Fruit fly (Drosophila melanogaster): ENCODE data around the gene Rbm13.

Rbm13 gene

DNA sequence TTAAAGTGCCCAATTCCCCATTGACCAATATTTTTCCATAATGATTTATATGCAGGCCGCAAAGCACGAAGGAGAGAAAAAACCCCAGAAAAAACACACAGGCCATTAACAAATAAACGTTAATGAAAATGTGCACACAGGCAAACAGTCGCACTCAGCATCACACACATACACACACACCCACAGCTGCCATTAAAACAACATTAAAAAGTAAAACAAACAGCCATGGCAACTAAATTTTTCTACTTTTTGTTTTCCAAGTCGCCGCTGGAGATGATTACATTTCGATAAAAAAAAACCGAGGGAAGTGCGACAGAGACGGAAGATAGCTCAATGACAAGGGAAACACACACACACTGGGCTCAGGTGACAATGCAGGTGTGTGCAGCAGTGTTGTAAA lies 14.1 kb upstream of the Rbm13 start:
- TF ChIP-seq CG8478 (optimal IDR thresholded peaks at IDR 0.05) (no peak), CTCF (optimal IDR thresholded peaks at IDR 0.05) (no peak)

DNA sequence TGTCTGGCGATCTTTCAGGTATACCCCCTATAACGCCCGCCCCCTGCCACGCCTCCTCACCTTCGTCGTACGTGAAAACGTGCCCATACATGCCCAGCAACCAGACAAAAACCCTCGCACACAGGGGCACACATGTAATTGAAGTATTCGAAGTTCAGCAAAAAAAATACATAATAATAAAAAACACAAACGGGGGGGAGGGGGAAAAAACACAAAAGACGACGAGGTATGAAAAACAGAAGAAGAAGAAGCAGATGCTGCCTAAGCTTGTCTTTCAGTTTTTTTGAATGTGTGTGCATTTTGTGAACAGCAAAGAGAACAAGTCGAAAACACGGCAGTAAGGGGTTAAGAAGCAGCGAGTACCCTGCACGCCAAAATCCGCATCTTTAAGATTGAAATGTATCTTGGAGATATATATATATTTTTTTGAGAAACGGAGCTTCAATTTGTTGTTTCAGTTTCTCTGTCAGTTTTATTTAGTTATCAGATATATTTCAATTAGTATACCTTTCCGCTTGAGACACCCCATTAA lies 12.6 kb upstream of the Rbm13 start:
- TF ChIP-seq CTCF (optimal IDR thresholded peaks at IDR 0.05) (no peak), CG8478 (optimal IDR thresholded peaks at IDR 0.05) (no peak)

DNA sequence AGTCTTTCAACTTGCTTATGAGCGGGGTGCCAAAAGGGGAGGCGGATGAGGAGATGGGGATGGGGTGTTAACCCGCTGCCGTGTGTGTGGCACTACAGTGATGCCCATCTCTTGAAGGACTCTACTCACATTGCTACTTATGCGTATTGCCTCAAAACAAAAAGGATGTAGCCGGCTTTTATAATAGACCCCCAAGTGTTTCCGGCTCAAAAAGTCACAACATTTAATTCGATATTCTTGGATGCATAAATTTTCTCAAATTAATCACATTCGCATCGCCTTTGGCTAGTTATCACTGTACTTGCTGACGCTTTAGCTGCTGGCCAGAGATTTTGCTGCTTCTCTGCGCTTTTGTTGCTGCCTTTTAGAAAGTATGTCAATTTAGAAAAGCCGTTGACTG lies 10.5 kb upstream of the Rbm13 start:
- no peak for TF ChIP-seq CTCF (optimal IDR thresholded peaks at IDR 0.05)
- no peak for TF ChIP-seq CG8478 (optimal IDR thresholded peaks at IDR 0.05)

DNA sequence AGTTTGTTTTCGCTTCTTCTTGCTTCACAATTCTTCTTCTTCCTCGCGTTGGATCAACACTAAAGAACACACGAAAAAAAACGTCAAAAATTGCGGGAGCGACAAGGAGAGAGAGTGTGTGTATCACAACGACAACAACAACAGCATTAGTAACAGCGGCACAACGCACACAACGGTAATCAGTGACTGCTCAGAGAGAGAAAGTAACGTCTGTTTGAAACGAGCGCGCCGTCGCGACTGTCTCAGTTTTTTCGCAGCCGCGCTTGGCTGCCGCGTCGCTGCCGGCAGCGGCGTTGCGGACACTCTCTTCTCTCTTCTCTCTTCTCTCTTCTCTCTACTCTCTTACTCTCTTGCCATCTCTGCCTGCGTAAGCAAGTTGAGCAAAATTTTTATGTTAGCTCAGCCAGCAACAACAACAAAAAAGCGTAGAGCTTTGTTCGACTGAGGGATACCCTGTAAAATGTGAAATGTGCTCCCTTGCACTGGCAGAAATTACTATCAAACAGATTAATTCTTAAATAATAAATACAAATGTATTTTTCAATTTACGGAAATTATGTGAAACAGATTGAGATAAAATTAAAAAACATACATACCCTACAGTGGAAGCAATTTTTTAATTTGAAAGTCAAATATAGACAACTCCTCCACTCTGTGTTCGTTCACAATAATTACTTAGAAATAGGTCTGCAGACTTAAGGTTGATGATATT lies 9.8 kb upstream of the Rbm13 start:
- no peak for TF ChIP-seq CG8478 (optimal IDR thresholded peaks at IDR 0.05)
- no peak for TF ChIP-seq CTCF (optimal IDR thresholded peaks at IDR 0.05)

DNA sequence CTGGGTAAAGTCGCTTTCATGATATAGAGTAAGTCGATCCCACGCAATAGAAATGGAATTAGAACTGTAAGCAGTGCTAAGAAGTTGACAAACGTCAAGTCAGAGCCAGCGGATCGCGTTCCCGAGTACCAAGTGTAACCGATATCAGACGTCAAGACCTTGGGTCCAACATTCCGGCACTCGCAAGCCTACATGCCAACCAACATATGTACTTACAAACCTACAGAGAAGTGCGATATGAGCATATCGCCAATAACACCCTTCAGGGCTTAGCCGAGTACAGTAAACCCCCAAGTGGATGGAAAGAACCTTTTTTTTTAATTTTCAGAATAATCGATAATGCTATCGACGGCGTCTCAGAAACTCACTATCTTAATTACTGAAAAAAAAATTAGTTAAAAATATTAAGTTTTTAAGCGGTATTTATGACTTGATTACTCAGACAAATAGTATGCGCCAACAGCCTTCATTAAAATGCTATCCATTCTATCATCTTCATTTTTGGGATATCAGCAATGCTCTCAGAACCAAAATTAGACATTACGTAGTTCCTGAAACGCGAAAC lies 9.0 kb upstream of the Rbm13 start:
- TF ChIP-seq CTCF (optimal IDR thresholded peaks at IDR 0.05), result no peak
- TF ChIP-seq CG8478 (optimal IDR thresholded peaks at IDR 0.05), result no peak

DNA sequence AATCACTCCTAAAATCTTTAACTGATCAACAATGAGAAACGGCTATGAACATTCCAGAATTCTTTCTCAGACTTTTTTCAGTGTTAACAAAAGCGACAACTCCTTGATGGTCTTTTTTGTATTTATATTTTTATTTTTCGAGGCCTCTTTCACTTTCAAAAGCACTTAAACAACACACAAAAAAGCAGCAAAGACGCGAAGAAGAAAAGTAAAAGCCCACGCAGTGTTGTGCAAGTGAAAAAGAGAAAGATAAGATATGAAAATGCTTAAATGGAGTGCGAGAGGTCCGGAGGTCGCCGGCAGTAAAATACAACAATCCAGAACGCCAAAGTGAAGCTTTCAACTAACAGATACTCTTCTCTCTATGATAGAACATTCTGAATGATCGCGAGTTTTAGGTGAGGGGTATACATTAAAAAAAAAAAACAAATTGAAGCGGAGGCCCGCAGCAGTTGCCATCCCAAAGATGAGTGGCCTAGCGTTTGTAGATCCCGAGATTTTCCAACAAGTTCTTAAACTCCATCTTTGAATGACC lies 8.1 kb upstream of the Rbm13 start:
- TF ChIP-seq CTCF (optimal IDR thresholded peaks at IDR 0.05) (no peak), CG8478 (optimal IDR thresholded peaks at IDR 0.05) (no peak)

DNA sequence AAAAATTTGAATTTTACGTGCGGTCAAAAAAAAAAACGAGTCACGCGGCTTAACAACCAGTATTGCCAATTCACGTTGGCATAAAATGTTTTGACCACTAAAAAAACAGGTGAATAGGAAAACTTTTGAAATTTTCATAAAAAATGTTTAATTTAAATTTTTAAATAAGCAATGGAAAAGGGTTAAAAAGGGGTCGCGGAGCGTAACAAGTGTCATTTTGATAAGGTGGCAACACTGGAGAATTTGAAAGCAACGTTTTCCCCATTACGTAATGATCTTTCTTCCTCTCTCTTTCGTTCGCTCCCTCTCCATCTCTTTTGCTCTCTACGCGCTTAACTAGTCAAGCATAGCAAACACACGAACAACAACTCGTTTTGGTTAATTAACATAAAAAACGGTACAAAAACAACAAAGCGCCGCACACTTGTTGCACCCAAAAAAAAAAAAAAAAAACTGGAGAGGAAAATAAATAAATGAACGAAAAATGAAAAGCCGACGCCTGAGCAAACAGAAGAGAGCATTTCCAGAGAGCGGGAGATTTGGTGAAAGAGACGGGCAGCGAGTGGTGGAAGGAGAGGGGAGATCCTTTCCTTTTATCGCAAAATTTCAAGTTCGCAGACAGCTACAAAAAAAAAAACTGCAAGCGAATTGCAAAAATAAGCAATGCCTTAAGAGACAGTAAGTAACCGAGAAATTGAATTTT lies 7.0 kb upstream of the Rbm13 start:
- TF ChIP-seq CTCF (optimal IDR thresholded peaks at IDR 0.05) (no peak), CG8478 (optimal IDR thresholded peaks at IDR 0.05) (no peak)

DNA sequence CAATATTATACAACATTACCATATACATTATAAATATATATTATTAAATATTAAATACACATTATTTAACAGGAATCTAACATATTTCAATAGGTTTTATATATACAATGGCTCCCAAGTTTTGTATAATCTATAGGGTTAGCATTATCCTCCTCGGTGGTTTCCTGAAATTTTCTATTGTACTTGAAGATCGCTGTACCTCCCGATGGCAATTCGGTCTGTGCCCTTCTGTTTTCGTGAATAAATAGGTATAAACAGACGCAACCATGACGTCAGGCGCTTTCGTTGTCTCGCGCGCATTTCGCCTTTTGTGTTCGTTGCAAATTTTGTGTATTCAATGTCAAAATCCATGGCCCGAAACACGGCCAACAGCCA lies 6.5 kb upstream of the Rbm13 start:
- TF ChIP-seq CTCF (optimal IDR thresholded peaks at IDR 0.05) (no peak), CG8478 (optimal IDR thresholded peaks at IDR 0.05) (no peak)

DNA sequence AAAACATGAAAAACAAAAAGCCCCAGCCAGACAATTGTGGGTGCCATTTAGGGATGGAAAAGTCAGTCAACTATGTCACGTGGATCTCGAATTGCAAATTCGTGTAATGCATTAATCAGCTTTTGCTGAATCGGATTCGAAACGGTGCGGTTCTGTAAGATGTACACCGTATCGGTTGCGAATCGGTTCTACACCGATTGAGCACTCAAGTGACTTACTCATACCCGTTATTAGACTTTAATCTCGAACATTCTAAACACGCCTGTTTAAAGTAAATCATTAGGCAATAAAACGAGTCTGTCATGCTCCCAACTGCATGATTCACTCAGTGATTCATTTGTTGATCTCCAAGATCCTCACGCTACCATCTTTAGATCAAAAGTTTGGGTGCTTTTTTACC lies 6.1 kb upstream of the Rbm13 start:
- TF ChIP-seq CTCF (optimal IDR thresholded peaks at IDR 0.05), result no peak
- no peak for TF ChIP-seq CG8478 (optimal IDR thresholded peaks at IDR 0.05)

DNA sequence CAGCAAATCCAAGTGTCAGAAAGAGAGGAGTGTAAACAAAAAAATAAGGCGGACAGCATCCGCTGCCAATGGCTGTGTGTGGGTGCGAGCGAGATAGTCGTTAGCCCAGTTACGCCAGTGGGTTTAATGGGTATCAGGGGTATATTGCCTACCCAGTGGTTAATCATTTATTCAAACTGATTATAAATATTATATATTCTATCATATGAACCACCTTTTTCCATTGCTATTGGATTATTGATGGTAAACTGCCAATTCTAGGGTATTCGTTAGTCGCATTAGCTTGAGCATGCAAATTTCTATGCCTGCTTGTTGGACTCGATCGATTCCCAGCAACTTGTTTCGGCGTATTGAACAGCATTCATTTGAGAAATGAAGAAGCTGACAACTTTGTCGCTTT lies 5.4 kb upstream of the Rbm13 start:
- TF ChIP-seq CG8478 (optimal IDR thresholded peaks at IDR 0.05), result no peak
- no peak for TF ChIP-seq CTCF (optimal IDR thresholded peaks at IDR 0.05)

DNA sequence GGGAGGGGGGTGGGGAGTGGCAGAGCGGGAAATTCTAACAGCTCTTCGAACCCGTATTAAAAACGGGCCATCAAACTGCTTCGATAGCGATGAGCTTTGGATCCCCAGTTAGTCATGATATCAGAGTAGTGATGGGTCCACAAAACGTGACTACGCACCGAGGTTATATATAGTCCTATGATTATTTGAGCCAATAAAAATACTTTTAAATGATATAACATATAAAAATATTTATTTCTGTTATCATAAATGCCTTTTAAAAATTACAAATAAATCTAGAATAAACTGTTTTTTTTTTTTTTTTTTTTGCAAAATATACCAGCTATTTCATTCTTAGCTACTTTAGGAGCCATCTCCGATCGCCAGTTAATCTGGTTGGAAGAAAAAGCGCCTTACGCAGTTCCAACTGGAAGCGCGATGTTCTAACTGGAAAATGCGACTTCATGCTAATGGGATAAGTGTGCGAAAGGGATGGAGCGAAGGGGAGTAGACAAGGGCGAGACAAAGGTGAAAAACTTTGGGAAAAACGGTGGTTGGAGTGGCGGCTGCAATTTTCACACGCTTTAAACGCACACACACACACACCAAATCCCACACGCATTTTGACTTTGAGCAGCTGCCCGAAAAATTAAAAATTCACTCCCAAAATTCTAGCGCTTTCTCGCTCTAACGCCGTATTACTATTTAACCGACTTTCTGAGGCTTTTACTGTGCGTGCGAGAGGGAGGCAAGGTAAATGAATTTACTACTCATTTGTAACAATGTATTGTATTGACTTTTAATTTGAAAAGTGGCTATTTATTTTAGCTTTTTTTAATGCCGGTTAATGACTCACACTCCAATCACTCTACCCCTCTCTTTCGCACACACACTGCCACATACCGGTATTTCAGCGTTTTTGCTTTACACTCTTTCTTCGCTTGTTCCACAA lies 4.4 kb upstream of the Rbm13 start:
- TF ChIP-seq CG8478 (optimal IDR thresholded peaks at IDR 0.05), result no peak
- no peak for TF ChIP-seq CTCF (optimal IDR thresholded peaks at IDR 0.05)

DNA sequence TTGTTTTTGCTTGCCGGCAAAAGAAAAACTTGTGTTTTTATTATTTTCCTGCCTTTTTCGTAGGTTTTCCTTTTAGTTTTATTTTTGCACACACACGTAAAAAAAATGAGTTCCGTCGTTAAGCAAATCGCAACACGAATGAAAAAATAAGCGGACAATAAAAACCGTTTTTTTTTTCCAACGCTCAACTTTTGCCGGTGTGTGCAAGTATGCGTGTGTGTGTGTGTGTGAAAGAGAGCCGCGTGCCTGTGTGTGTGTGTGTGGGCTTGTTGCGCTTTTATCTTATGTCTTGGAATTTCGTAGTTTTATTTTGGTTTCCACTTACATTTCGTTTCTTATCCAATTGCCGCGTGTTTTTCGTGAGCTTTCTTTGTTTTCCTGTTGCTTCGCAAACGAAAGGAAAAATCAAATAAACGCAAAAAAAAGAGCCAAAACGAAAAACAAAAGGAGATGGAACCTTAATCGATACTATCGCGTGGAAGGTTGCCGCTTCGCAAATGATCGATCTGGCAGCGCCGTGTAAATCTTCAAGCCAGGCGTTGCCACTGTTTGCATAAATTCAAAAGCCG lies 3.6 kb upstream of the Rbm13 start, which contains the start of gene Moe:
Gene Moe, minus strand, starts transcription at position 474 of the 569 bp plus-strand sequence.
- TF ChIP-seq CG8478 (optimal IDR thresholded peaks at IDR 0.05) (no peak), CTCF (optimal IDR thresholded peaks at IDR 0.05) (no peak)

DNA sequence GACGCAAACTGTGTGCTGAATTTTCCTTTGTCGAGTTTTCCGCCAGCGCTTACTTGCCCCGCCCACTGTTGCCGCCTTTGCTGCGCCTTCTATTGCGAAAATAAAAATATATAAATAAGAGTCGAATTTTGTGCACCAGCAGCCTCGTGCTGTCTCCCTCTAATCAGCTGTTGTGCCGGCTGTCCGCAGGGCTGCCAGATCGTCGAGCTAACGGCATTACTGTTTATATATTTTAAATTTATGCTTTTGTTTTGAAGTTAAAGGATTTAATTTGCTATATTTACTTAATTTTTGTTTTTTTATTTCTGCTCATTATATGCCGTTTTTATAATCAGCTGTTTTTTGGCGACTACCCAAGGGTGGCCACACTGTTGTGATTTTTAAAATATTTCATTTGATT lies 1.4 kb upstream of the Rbm13 start, which contains the start of gene Uros1:
Gene Uros1, minus strand, starts transcription at position 171 of the 400 bp plus-strand sequence.
- TF ChIP-seq CG8478 (optimal IDR thresholded peaks at IDR 0.05), result no peak
- no peak for TF ChIP-seq CTCF (optimal IDR thresholded peaks at IDR 0.05)
